Fruit fly (Drosophila melanogaster): ENCODE measurements around the gene CG14408.

The CG14408 gene

DNA sequence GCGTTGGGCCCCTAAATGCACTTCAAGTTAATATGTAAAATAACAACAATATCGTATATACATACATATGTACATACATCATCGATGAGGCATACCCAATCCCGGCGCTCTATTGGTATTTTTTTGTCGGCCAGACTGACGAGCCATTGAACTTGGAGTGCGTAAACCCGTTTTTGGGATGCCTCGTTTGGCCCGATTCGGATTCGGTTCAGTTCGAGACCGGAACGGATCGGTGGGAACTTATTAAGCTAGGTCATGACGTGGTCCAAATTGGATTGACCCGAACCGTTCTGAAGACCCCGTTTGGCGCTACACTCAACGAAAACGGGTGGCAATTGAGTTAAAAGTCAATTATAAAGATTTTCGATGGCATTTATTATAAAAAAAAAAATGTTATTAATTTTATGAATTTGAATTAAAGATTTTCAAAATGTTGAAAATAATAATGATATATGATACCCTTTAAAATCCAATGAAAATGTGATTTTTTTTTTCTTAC, 14.3 kb upstream of the CG14408 start (continued):
- TF ChIP-seq CG11398 (GFP tag; optimal IDR thresholded peaks at IDR 0.05): no peak
- TF ChIP-seq CG2712 (tag; optimal IDR thresholded peaks at IDR 0.05): peak; percentile 34
- TF ChIP-seq CG13424 (tag; optimal IDR thresholded peaks at IDR 0.05): peak; percentile 38
- TF ChIP-seq CG4730 (GFP tag; IDR thresholded peaks at IDR 0.05): no peak
- TF ChIP-seq CG7556 (GFP tag; optimal IDR thresholded peaks at IDR 0.05): peak; percentile 8
- peak; percentile 58 for TF ChIP-seq gem (tag; optimal IDR thresholded peaks at IDR 0.05)
- TF ChIP-seq PHDP (tag; optimal IDR thresholded peaks at IDR 0.05): peak; percentile 31
- peak; percentile 38; the same call in 1 of the 2 replicates for TF ChIP-seq CG31441 (GFP tag; IDR thresholded peaks at IDR 0.05)

DNA sequence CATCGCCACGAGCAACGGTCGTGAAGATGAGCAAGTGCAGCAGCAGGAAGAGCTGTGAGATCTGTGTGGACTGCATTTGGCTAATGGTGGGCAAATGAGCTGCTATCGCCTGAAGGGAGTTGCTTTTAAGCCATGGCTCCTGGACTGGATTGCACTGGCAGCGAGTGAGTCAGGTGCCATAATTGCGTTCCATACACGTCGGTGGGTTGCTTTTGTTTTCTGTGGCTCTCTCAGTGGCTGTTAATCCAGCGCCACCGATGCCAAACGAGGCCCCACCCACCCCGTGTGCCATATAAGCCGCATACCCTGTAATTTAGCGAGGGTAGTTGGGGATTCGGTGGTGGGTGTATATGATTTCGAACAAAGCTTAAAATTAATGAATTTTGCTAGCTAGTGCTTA, 12.8 kb upstream of the CG14408 start, which contains the start of gene CG12539:
TSS of gene CG12539 (minus strand) at position 101 of the 400 bp plus-strand sequence.
- TF ChIP-seq D19B (GFP tag; optimal IDR thresholded peaks at IDR 0.05) (peak; percentile 28), Ptx1 (GFP tag; IDR thresholded peaks at IDR 0.05) (no peak)

- peak; percentile 8 for TF ChIP-seq CG2116 (GFP tag; optimal IDR thresholded peaks at IDR 0.05)
- peak in 1 of 2 experiments; percentile 2 for TF ChIP-seq dpn (GFP tag; optimal IDR thresholded peaks at IDR 0.05)
- TF ChIP-seq sob (GFP tag; IDR thresholded peaks at IDR 0.05): 0 out of 2 replicates have a peak, but pooled peaks have one; percentile 15
- peak; percentile 28 for TF ChIP-seq Hmr (GFP tag; optimal IDR thresholded peaks at IDR 0.05)
- TF ChIP-seq Opbp (GFP tag; IDR thresholded peaks at IDR 0.05; ENCODE audit: partially characterized antibody): no peak
- no peak for TF ChIP-seq ro (GFP tag; IDR thresholded peaks at IDR 0.05)
- TF ChIP-seq sens (GFP tag): peak; percentile 66
- TF ChIP-seq Atf6 (GFP tag; IDR thresholded peaks at IDR 0.05): peak; percentile 38; the same call in 1 of the 2 replicates
- no peak for TF ChIP-seq CG6791 (GFP tag; IDR thresholded peaks at IDR 0.05; ENCODE audit: partially characterized antibody)
- peak; percentile 19 for TF ChIP-seq Deaf1 (tag; optimal IDR thresholded peaks at IDR 0.05)
- TF ChIP-seq CG2199 (GFP tag; IDR thresholded peaks at IDR 0.05): 0 out of 3 replicates have a peak, but pooled peaks have one; percentile 43
- TF ChIP-seq ci (GFP tag; IDR thresholded peaks at IDR 0.05): peak; percentile 56; the same call in 1 of the 3 replicates
- TF ChIP-seq ewg (GFP tag; optimal IDR thresholded peaks at IDR 0.05): no peak
- peak; percentile 40 for TF ChIP-seq zf30C (GFP tag; optimal IDR thresholded peaks at IDR 0.05)
- TF ChIP-seq CG10366 (GFP tag; IDR thresholded peaks at IDR 0.05): no peak
- 0 out of 2 replicates have a peak, but pooled peaks have one; percentile 31 for TF ChIP-seq chm (GFP tag; IDR thresholded peaks at IDR 0.05)
- TF ChIP-seq Xbp1 (GFP tag; optimal IDR thresholded peaks at IDR 0.05): no peak
- TF ChIP-seq nau (GFP tag; optimal IDR thresholded peaks at IDR 0.05): no peak
- peak; percentile 21 for TF ChIP-seq Sox102F (GFP tag; optimal IDR thresholded peaks at IDR 0.05)
- no peak for TF ChIP-seq CG32767 (GFP tag; IDR thresholded peaks at IDR 0.05)
- TF ChIP-seq CG10431 (GFP tag; optimal IDR thresholded peaks at IDR 0.05): peak; percentile 100
- peak; percentile 28; the same call in 2 of the 3 replicates for TF ChIP-seq row (GFP tag; IDR thresholded peaks at IDR 0.05)
- TF ChIP-seq chinmo (GFP tag; IDR thresholded peaks at IDR 0.05; ENCODE audit: partially characterized antibody): 0 out of 4 replicates have a peak, but pooled peaks have one; percentile 30
- TF ChIP-seq zfh1 (GFP tag; IDR thresholded peaks at IDR 0.05): peak; percentile 34; the same call in 1 of the 3 replicates
- no peak for TF ChIP-seq Myb (GFP tag; optimal IDR thresholded peaks at IDR 0.05)
- TF ChIP-seq CG7928 (GFP tag; optimal IDR thresholded peaks at IDR 0.05): peak; percentile 24
- TF ChIP-seq seq (GFP tag; IDR thresholded peaks at IDR 0.05): peak; percentile 62; the same call in 1 of the 2 replicates
- TF ChIP-seq lab (GFP tag; optimal IDR thresholded peaks at IDR 0.05): peak; percentile 32
- TF ChIP-seq CG8290 (GFP tag; optimal IDR thresholded peaks at IDR 0.05): no peak
- peak in 1 of 2 experiments; percentile 9 for TF ChIP-seq CG8290 (tag; optimal IDR thresholded peaks at IDR 0.05)
- peak; percentile 9 for TF ChIP-seq CG18599 (GFP tag; optimal IDR thresholded peaks at IDR 0.05)
- no peak for TF ChIP-seq hkb (optimal IDR thresholded peaks at IDR 0.05)
- peak; percentile 35; the same call in 1 of the 2 replicates for TF ChIP-seq hkb (GFP tag; IDR thresholded peaks at IDR 0.05)
- peak; percentile 54 for TF ChIP-seq pros (GFP tag; optimal IDR thresholded peaks at IDR 0.05)
- peak; percentile 15 for TF ChIP-seq Med (GFP tag)
- TF ChIP-seq luna (GFP tag; optimal IDR thresholded peaks at IDR 0.05): no peak
These were observed 10.2 kb upstream of the CG14408 start for dm6 chrX:14841893-14842505.

All from whole organism, embryonic.